Worm (Caenorhabditis elegans): ENCODE data around the gene C47E8.1.

DNA sequence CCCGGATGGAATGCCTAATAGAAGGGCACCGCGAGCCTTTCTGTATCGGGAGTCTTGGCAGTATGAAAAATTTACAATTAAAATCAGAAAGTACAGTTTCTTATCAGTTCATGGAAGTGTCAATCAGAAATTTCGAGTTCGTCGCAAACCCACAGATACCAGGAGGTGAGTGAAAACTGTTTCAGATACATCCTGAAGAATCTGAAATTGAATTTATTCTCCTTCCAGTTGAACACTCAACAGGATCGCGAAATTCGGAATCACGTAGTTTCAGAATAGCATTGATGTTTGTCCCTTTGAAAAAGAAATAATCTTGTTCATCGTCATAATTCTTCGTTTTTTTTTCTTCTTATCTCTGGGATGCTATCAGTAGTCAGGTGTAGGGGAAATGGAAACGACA lies 50.3 kb downstream of the C47E8.1 start, which contains the start of gene fbxa-147:
- no peak for TF ChIP-seq ztf-11 (tag; optimal IDR thresholded peaks at IDR 0.05)
- no peak for TF ChIP-seq F13H6.1 (tag; optimal IDR thresholded peaks at IDR 0.05)
- TF ChIP-seq ama-1 (optimal IDR thresholded peaks at IDR 0.05) = no peak
- no peak for TF ChIP-seq fos-1 (tag; optimal IDR thresholded peaks at IDR 0.05)
- TF ChIP-seq ceh-82 (tag; optimal IDR thresholded peaks at IDR 0.05) = no peak
- no peak for TF ChIP-seq nhr-25 (tag; optimal IDR thresholded peaks at IDR 0.05)
